Fruit fly (Drosophila melanogaster) whole organism, embryonic: ENCODE data around the gene CG8176.
A peak's percentile ranks its signal among the peaks of the same experiment; 100 is the strongest.

Experiments
- Antp ChIP-seq: fragments of 200-800 bp; sonication (Bioruptor generic); optimal IDR thresholded peaks from 3 replicates; lab custom pipeline; 2016; ENCODE audit warnings: missing biosample characterization, missing genetic modification characterization
- Blimp-1 ChIP-seq: fragments of 200-800 bp; sonication (Bioruptor generic); optimal IDR thresholded peaks from 3 replicates; lab custom pipeline; 2018; ENCODE audit warnings: missing biosample characterization, missing genetic modification characterization, mild to moderate bottlenecking, moderate library complexity, missing genetic modification reagents
- CG10274 ChIP-seq: fragments of 200-800 bp; sonication (Bioruptor generic); optimal IDR thresholded peaks from 3 replicates; lab custom pipeline; 2017; ENCODE audit warnings: missing biosample characterization, mild to moderate bottlenecking, missing genetic modification characterization
- CG10543 ChIP-seq: fragments of 200-800 bp; sonication (Bioruptor generic); optimal IDR thresholded peaks from 3 replicates; lab custom pipeline; 2017; ENCODE audit warnings: missing biosample characterization, mild to moderate bottlenecking, missing genetic modification characterization, moderate library complexity
- CG13123 ChIP-seq: fragments of 200-800 bp; sonication (Bioruptor generic); optimal IDR thresholded peaks from 2 replicates; lab custom pipeline; 2016; ENCODE audit warnings: missing biosample characterization, missing genetic modification characterization
- CG14014 ChIP-seq: fragments of 200-800 bp; sonication (Bioruptor generic); IDR thresholded peaks from 2 replicates; pipeline ENCODE4 v1.3.6; 2022; ENCODE audit warnings: missing biosample characterization, missing genetic modification characterization
- CG14710 ChIP-seq: fragments of 200-800 bp; sonication (Bioruptor generic); optimal IDR thresholded peaks from 3 replicates; lab custom pipeline; 2019; ENCODE audit warnings: missing biosample characterization, mild to moderate bottlenecking, missing genetic modification characterization, moderate library complexity
- CG1647 ChIP-seq: fragments of 200-800 bp; sonication (Bioruptor generic); optimal IDR thresholded peaks from 3 replicates; lab custom pipeline; 2016; ENCODE audit warnings: missing biosample characterization, missing genetic modification characterization
- CG16813 ChIP-seq: fragments of 200-800 bp; sonication (Bioruptor generic); IDR thresholded peaks from 3 replicates; pipeline ENCODE4 v1.3.6; 2022; ENCODE audit warnings: missing biosample characterization, missing genetic modification characterization; ENCODE audit not compliant: partially characterized antibody
- CG31365 ChIP-seq: fragments of 200-800 bp; sonication (Bioruptor generic); optimal IDR thresholded peaks from 2 replicates; lab custom pipeline; 2018; ENCODE audit warnings: missing biosample characterization, mild to moderate bottlenecking, missing genetic modification characterization
- CG34376 ChIP-seq: fragments of 200-800 bp; sonication (Bioruptor generic); optimal IDR thresholded peaks from 2 replicates; lab custom pipeline; 2018; ENCODE audit warnings: missing biosample characterization, mild to moderate bottlenecking, missing genetic modification characterization
- CG7357 ChIP-seq: fragments of 200-800 bp; sonication (Bioruptor generic); IDR thresholded peaks from 3 replicates; pipeline ENCODE4 v1.3.6; 2022; ENCODE audit warnings: missing biosample characterization, missing genetic modification characterization
- CG9817 ChIP-seq: fragments of 200-800 bp; sonication (Bioruptor generic); optimal IDR thresholded peaks from 2 replicates; lab custom pipeline; 2018; ENCODE audit warnings: missing biosample characterization, mild to moderate bottlenecking, missing genetic modification characterization, moderate library complexity
- CG9932 ChIP-seq: fragments of 200-800 bp; sonication (Bioruptor generic); IDR thresholded peaks from 2 replicates; pipeline ENCODE4 v1.3.6; 2022; ENCODE audit warnings: missing biosample characterization, missing genetic modification characterization
- Dp ChIP-seq: fragments of 200-800 bp; sonication (Bioruptor generic); optimal IDR thresholded peaks from 2 replicates; lab custom pipeline; 2018; ENCODE audit warnings: missing biosample characterization, mild to moderate bottlenecking, missing genetic modification characterization, moderate library complexity
- MBD-R2 ChIP-seq: fragments of 200-800 bp; sonication (Bioruptor generic); IDR thresholded peaks from 2 replicates; pipeline ENCODE4 v1.3.6; 2022; ENCODE audit warnings: missing biosample characterization, missing genetic modification characterization
- Max ChIP-seq: fragments of 200-800 bp; sonication (Bioruptor generic); optimal IDR thresholded peaks from 2 replicates; lab custom pipeline; 2016; ENCODE audit warnings: missing biosample characterization, mild to moderate bottlenecking, missing genetic modification characterization
- Opbp ChIP-seq: fragments of 200-800 bp; sonication (Bioruptor generic); IDR thresholded peaks from 3 replicates; pipeline ENCODE4 v1.3.6; 2022; ENCODE audit warnings: missing biosample characterization, missing genetic modification characterization; ENCODE audit not compliant: partially characterized antibody
- Side ChIP-seq: fragments of 200-800 bp; sonication (Bioruptor generic); optimal IDR thresholded peaks from 2 replicates; lab custom pipeline; 2016; ENCODE audit warnings: missing biosample characterization, missing genetic modification characterization
- Spps ChIP-seq: fragments of 200-800 bp; sonication (Bioruptor generic); optimal IDR thresholded peaks from 2 replicates; lab custom pipeline; 2018; ENCODE audit warnings: missing biosample characterization, mild to moderate bottlenecking, missing genetic modification characterization
- Sry-β ChIP-seq: fragments of 200-800 bp; sonication (Bioruptor generic); optimal IDR thresholded peaks from 2 replicates; lab custom pipeline; 2018; ENCODE audit warnings: missing biosample characterization, mild to moderate bottlenecking, missing genetic modification characterization, moderate library complexity
- Stat92E ChIP-seq, 3 experiments: fragments of >200 bp in 2 of 3; fragments of 200-800 bp in 1 of 3; sonication (Bioruptor generic) in 1 of 3; optimal IDR thresholded peaks; 2 replicates each; lab custom pipeline; 2017 to 2019; ENCODE audit warnings: missing biosample characterization in 3 of 3, missing genetic modification characterization in 3 of 3, mild to moderate bottlenecking in 1 of 3, moderate library complexity in 1 of 3
- Usf ChIP-seq: fragments of 200-800 bp; sonication (Bioruptor generic); optimal IDR thresholded peaks from 2 replicates; lab custom pipeline; 2017; ENCODE audit warnings: missing genotype, missing biosample characterization, missing genetic modification characterization
- Xbp1 ChIP-seq: fragments of 200-800 bp; sonication (Bioruptor generic); optimal IDR thresholded peaks from 3 replicates; lab custom pipeline; 2016; ENCODE audit warnings: missing biosample characterization, mild to moderate bottlenecking, missing genetic modification characterization
- ac ChIP-seq: fragments of 200-800 bp; sonication (Bioruptor generic); optimal IDR thresholded peaks from 3 replicates; lab custom pipeline; 2017; ENCODE audit warnings: missing biosample characterization, mild to moderate bottlenecking, missing genetic modification characterization
- ato ChIP-seq: fragments of 200-800 bp; sonication (Bioruptor generic); IDR thresholded peaks from 2 replicates; pipeline ENCODE4 v1.3.6; 2022; ENCODE audit warnings: missing biosample characterization, missing genetic modification characterization; ENCODE audit not compliant: partially characterized antibody
- bigmax ChIP-seq: fragments of 200-800 bp; sonication (Bioruptor generic); optimal IDR thresholded peaks from 2 replicates; lab custom pipeline; 2018; ENCODE audit warnings: missing biosample characterization, mild to moderate bottlenecking, missing genetic modification characterization
- dpn ChIP-seq, 2 experiments: fragments of 200-800 bp; sonication (Bioruptor generic); optimal IDR thresholded peaks; 3 replicates each; lab custom pipeline; 2016; ENCODE audit warnings: missing biosample characterization in 2 of 2, missing genetic modification characterization in 2 of 2
- fd96Cb ChIP-seq: fragments of 200-800 bp; sonication (Bioruptor generic); optimal IDR thresholded peaks from 2 replicates; lab custom pipeline; 2018; ENCODE audit warnings: missing biosample characterization, mild to moderate bottlenecking, missing genetic modification characterization, moderate library complexity
- nerfin-1 ChIP-seq: fragments of 200-800 bp; sonication (Bioruptor generic); optimal IDR thresholded peaks from 3 replicates; lab custom pipeline; 2019; ENCODE audit warnings: missing biosample characterization, mild to moderate bottlenecking, missing genetic modification characterization, moderate library complexity
- ranshi ChIP-seq: fragments of 200-800 bp; sonication (Bioruptor generic); IDR thresholded peaks from 2 replicates; pipeline ENCODE4 v1.3.6; 2022; ENCODE audit warnings: missing biosample characterization, missing genetic modification characterization
- repo ChIP-seq: fragments of 200-800 bp; sonication (Bioruptor generic); optimal IDR thresholded peaks from 2 replicates; lab custom pipeline; 2016; ENCODE audit warnings: missing biosample characterization, missing genetic modification characterization
- row ChIP-seq: fragments of 200-800 bp; sonication (Bioruptor generic); IDR thresholded peaks from 3 replicates; pipeline ENCODE4 v1.3.6; 2022; ENCODE audit warnings: missing biosample characterization, missing genetic modification characterization
- schlank ChIP-seq: fragments of 200-800 bp; sonication (Bioruptor generic); optimal IDR thresholded peaks from 2 replicates; lab custom pipeline; 2018; ENCODE audit warnings: missing biosample characterization, mild to moderate bottlenecking, missing genetic modification characterization
- sqz ChIP-seq: fragments of 200-800 bp; sonication (Bioruptor generic); optimal IDR thresholded peaks from 3 replicates; lab custom pipeline; 2018; ENCODE audit warnings: missing biosample characterization, mild to moderate bottlenecking, missing genetic modification characterization
- wor ChIP-seq: fragments of 200-800 bp; sonication (Bioruptor generic); IDR thresholded peaks from 2 replicates; pipeline ENCODE4 v1.3.6; 2022; ENCODE audit warnings: missing biosample characterization, missing genetic modification characterization

CG8176 gene

dm6 chr3R:9563240-9563992 lies 47.6 kb downstream of the CG8176 start, which contains the start of the genes CG9393 and Vps45 (continued):
- TF ChIP-seq CG9932 (GFP tag; lab: Robert Waterston, UW) (peak; percentile 84), CG34376 (peak; percentile 72), ac (GFP tag; lab: Kevin White, UChicago) (no peak), CG16813 (peak; percentile 95), wor (GFP tag; lab: Robert Waterston, UW) (no peak), Max (GFP tag; lab: Kevin White, UChicago) (peak; percentile 80), CG9817 (tag; lab: Kevin White, UChicago) (peak; percentile 71), dpn (GFP tag; optimal IDR thresholded peaks at IDR 0.05; lab: Kevin White, UChicago) (peak; percentile 77), Opbp (GFP tag; lab: Robert Waterston, UW) (peak; percentile 90), CG31365 (no peak), ato (GFP tag; lab: Robert Waterston, UW) (peak; percentile 87), Xbp1 (GFP tag; lab: Kevin White, UChicago) (peak; percentile 71), CG13123 (GFP tag; lab: Kevin White, UChicago) (peak; percentile 52), CG7357 (GFP tag; lab: Robert Waterston, UW) (no peak), Dp (GFP tag; lab: Kevin White, UChicago) (peak; percentile 41), CG14014 (GFP tag; lab: Robert Waterston, UW) (no peak; the same call in 1 of the 2 replicates), bigmax (GFP tag; lab: Kevin White, UChicago) (no peak), CG1647 (peak; percentile 45), Stat92E (GFP tag; optimal IDR thresholded peaks at IDR 0.05; lab: Kevin White, UChicago) (no peak), schlank (tag; lab: Kevin White, UChicago) (no peak)
- TF ChIP-seq, all 482 proteins: peak for 269

- TF ChIP-seq repo, result no peak
- TF ChIP-seq ranshi, result no peak
- TF ChIP-seq CG14710 (tag; lab: Kevin White, UChicago), result no peak
- no peak for TF ChIP-seq CG10543
- TF ChIP-seq Usf (GFP tag; lab: Kevin White, UChicago), result no peak
- TF ChIP-seq Side (GFP tag; lab: Kevin White, UChicago), result no peak
- no peak for TF ChIP-seq Spps (tag; lab: Kevin White, UChicago)
- TF ChIP-seq fd96Cb (tag; lab: Kevin White, UChicago), result no peak
- no peak for TF ChIP-seq CG10274 (GFP tag; lab: Kevin White, UChicago)
- no peak for TF ChIP-seq Antp (GFP tag; lab: Kevin White, UChicago)
- no peak for TF ChIP-seq sqz (GFP tag; lab: Kevin White, UChicago)
Measured at dm6 chr3R:9565895-9566294, 50.1 kb downstream of the CG8176 start, which contains the start of gene CG16789. Gene CG16789, plus strand, starts transcription at chr3R:9566195.

dm6 chr3R:9570114-9570513 lies 54.3 kb downstream of the CG8176 start, which contains the start of gene CG16790:
Gene CG16790, minus strand, starts transcription at chr3R:9570214.
- TF ChIP-seq nerfin-1 (no peak), MBD-R2 (GFP tag; lab: Robert Waterston, UW) (0 out of 2 replicates have a peak, but pooled peaks have one; percentile 42), Sry-β (GFP tag; lab: Kevin White, UChicago) (peak; percentile 54), row (GFP tag; lab: Robert Waterston, UW) (peak; percentile 13; the same call in 1 of the 3 replicates), Blimp-1 (GFP tag; lab: Kevin White, UChicago) (no peak)
